Fruit fly (Drosophila melanogaster): Measurements from ENCODE around the gene mrn.

The mrn gene

DNA sequence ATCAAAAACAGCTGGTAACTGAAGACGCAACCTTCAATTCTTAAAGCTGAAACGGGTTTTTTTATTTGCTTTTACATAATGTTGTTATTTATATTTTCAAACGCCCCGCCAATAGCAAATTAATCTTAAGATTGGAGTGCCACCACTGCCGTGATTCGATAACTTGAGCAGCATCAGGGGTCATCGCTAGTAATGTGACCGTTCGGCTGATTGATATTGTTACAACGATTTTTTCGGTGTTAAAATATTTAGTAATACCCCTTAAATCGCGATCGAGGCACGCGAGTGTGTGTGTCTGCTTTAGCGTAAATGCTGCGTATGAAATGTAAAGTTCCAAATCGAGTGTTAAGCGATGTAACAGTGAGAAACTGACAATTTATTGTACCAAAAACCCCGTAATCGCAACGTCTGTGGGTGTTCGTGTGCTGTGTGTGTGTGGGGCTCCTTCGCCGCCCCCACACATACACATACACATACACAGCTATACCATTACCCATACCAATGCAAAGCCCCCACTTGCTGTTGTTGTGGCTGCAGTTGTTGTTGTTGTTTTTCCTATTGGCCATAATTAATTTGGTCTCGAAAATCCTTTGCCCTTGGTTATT, 14.4 kb downstream of the mrn start, which contains the start of gene dop (continued):
- TF ChIP-seq sug (tag; optimal IDR thresholded peaks at IDR 0.05), result no peak
- TF ChIP-seq CG13775 (GFP tag; optimal IDR thresholded peaks at IDR 0.05), result peak; percentile 7
- no peak for TF ChIP-seq Optix (GFP tag; IDR thresholded peaks at IDR 0.05)
- TF ChIP-seq CG15479 (GFP tag; optimal IDR thresholded peaks at IDR 0.05), result no peak
- TF ChIP-seq CG6272 (GFP tag; IDR thresholded peaks at IDR 0.05), result no peak
- TF ChIP-seq exex (tag; optimal IDR thresholded peaks at IDR 0.05), result no peak
- TF ChIP-seq CG1529 (GFP tag; optimal IDR thresholded peaks at IDR 0.05), result no peak
- no peak for TF ChIP-seq tap (tag; optimal IDR thresholded peaks at IDR 0.05)
- TF ChIP-seq HLH3B (GFP tag; IDR thresholded peaks at IDR 0.05), result no peak
- peak; percentile 13 to 30 for TF ChIP-seq dpn (GFP tag; optimal IDR thresholded peaks at IDR 0.05)
- TF ChIP-seq disco-r (GFP tag; optimal IDR thresholded peaks at IDR 0.05), result no peak
- peak; percentile 2 for TF ChIP-seq grau (tag; optimal IDR thresholded peaks at IDR 0.05)
- TF ChIP-seq CG6689 (GFP tag; IDR thresholded peaks at IDR 0.05), result no peak
- TF ChIP-seq BtbVII (GFP tag; optimal IDR thresholded peaks at IDR 0.05), result no peak
- TF ChIP-seq TFAM (GFP tag; optimal IDR thresholded peaks at IDR 0.05), result no peak
- peak; percentile 89 for TF ChIP-seq Elba2 (GFP tag; optimal IDR thresholded peaks at IDR 0.05)
- no peak for TF ChIP-seq CG18476 (GFP tag; optimal IDR thresholded peaks at IDR 0.05)
- TF ChIP-seq Lpt (GFP tag; optimal IDR thresholded peaks at IDR 0.05), result no peak
- TF ChIP-seq BEAF-32 (GFP tag; optimal IDR thresholded peaks at IDR 0.05), result peak; percentile 82
- no peak for TF ChIP-seq CHES-1-like (GFP tag; optimal IDR thresholded peaks at IDR 0.05)
- TF ChIP-seq vnd (GFP tag; IDR thresholded peaks at IDR 0.05; ENCODE audit: partially characterized antibody), result peak; percentile 43; the same call in 1 of the 3 replicates
- no peak for TF ChIP-seq CG11504 (tag; optimal IDR thresholded peaks at IDR 0.05)
- no peak for TF ChIP-seq crc (GFP tag; optimal IDR thresholded peaks at IDR 0.05)
- no peak for TF ChIP-seq Xrp1 (GFP tag; IDR thresholded peaks at IDR 0.05)
- peak; percentile 66 for TF ChIP-seq CG16813 (GFP tag; IDR thresholded peaks at IDR 0.05; ENCODE audit: partially characterized antibody)
- TF ChIP-seq CG14965 (GFP tag; optimal IDR thresholded peaks at IDR 0.05; ENCODE audit: borderline replicate concordance), result no peak
- no peak for TF ChIP-seq CG7987 (GFP tag; optimal IDR thresholded peaks at IDR 0.05)
- TF ChIP-seq Dbx (GFP tag; IDR thresholded peaks at IDR 0.05), result 0 out of 3 replicates have a peak, but pooled peaks have one; percentile 35
- TF ChIP-seq peb (GFP tag; IDR thresholded peaks at IDR 0.05), result no peak
- no peak for TF ChIP-seq chm (GFP tag; IDR thresholded peaks at IDR 0.05)
- peak; percentile 50; the same call in 1 of the 3 replicates for TF ChIP-seq Opbp (GFP tag; IDR thresholded peaks at IDR 0.05; ENCODE audit: partially characterized antibody)
- TF ChIP-seq gro (GFP tag; optimal IDR thresholded peaks at IDR 0.05), result peak; percentile 61
- no peak for TF ChIP-seq pros (GFP tag; optimal IDR thresholded peaks at IDR 0.05)
- no peak for TF ChIP-seq lola (GFP tag; optimal IDR thresholded peaks at IDR 0.05)
- TF ChIP-seq CG11456 (GFP tag; IDR thresholded peaks at IDR 0.05), result no peak
- TF ChIP-seq CG9609 (GFP tag; optimal IDR thresholded peaks at IDR 0.05), result no peak
- 0 out of 2 replicates have a peak, but pooled peaks have one; percentile 30 for TF ChIP-seq CG3847 (GFP tag; IDR thresholded peaks at IDR 0.05)
- no peak for TF ChIP-seq prd (optimal IDR thresholded peaks at IDR 0.05)
- peak; percentile 33; the same call in 2 of the 3 replicates for TF ChIP-seq prd (GFP tag; IDR thresholded peaks at IDR 0.05)
- TF ChIP-seq nmo (GFP tag; optimal IDR thresholded peaks at IDR 0.05), result peak; percentile 30
- TF ChIP-seq Atf3 (GFP tag; optimal IDR thresholded peaks at IDR 0.05), result no peak
- TF ChIP-seq cg (GFP tag; optimal IDR thresholded peaks at IDR 0.05), result peak; percentile 97
- no peak for TF ChIP-seq CG16863 (GFP tag; optimal IDR thresholded peaks at IDR 0.05)
- peak; percentile 59 for TF ChIP-seq CG14860 (GFP tag; IDR thresholded peaks at IDR 0.05; ENCODE audit: partially characterized antibody)
- no peak for TF ChIP-seq Dek (tag; optimal IDR thresholded peaks at IDR 0.05)
- no peak for TF ChIP-seq CG1602 (GFP tag; optimal IDR thresholded peaks at IDR 0.05)
- TF ChIP-seq gsb (GFP tag; IDR thresholded peaks at IDR 0.05), result no peak
- TF ChIP-seq ap (GFP tag; IDR thresholded peaks at IDR 0.05), result no peak
- no peak for TF ChIP-seq dysf (GFP tag; IDR thresholded peaks at IDR 0.05)
- TF ChIP-seq ERR (GFP tag; optimal IDR thresholded peaks at IDR 0.05), result peak; percentile 39
- TF ChIP-seq CkIIα-i1 (GFP tag; IDR thresholded peaks at IDR 0.05), result no peak

Data from whole organism, embryonic.